Worm (Caenorhabditis elegans) whole organism, dauer: Measurements from ENCODE around the gene mdt-19.
"Not testable (repeated sequence)": the region's sequence is repeated elsewhere in the genome, so short reads cannot be mapped to it uniquely, and the experiment has no call there.

ENCODE experiments used
- unc-62 ChIP-seq: sonication (generic microtip); optimal IDR thresholded peaks from 2 replicates; lab custom pipeline; 2017; ENCODE audit warnings: missing biosample characterization, missing genetic modification reagents, missing genetic modification characterization

Gene mdt-19

ce11 chrIII:2586193-2586592, 11.7 kb upstream of the mdt-19 start, which contains the start of gene gpa-17:
Gene gpa-17, plus strand, starts transcription at chrIII:2586555.
- no peak for TF ChIP-seq unc-62 (GFP tag; lab: Kevin White, UChicago)

ce11 chrIII:2596984-2597454, 834 bp upstream of the mdt-19 start, which contains the start of gene apb-1:
Gene apb-1, minus strand, starts transcription at chrIII:2597034.
- TF ChIP-seq unc-62 (GFP tag; lab: Kevin White, UChicago): no peak

- TF ChIP-seq unc-62 (GFP tag; lab: Kevin White, UChicago): no peak
Observed at ce11 chrIII:2598491-2599065, 725 bp downstream of the mdt-19 start.

ce11 chrIII:2603671-2604070, 5.8 kb downstream of the mdt-19 start, which contains the start of gene Y71H2B.11:
Gene Y71H2B.11, plus strand, starts transcription at chrIII:2603971.
- no peak for TF ChIP-seq unc-62 (GFP tag; lab: Kevin White, UChicago)

- not testable (repeated sequence) for TF ChIP-seq unc-62 (GFP tag; lab: Kevin White, UChicago)
Observed at ce11 chrIII:2607717-2608116, 9.9 kb downstream of the mdt-19 start, which contains the start of gene Y71H2B.5. Gene Y71H2B.5, plus strand, starts transcription at chrIII:2608017.

- no peak for TF ChIP-seq unc-62 (GFP tag; lab: Kevin White, UChicago)
Observed at ce11 chrIII:2616212-2616611, 18.4 kb downstream of the mdt-19 start.

ce11 chrIII:2618663-2619062, 20.8 kb downstream of the mdt-19 start, which contains the start of gene Y71H2B.4:
Gene Y71H2B.4, plus strand, starts transcription at chrIII:2618963.
- no peak for TF ChIP-seq unc-62 (GFP tag; lab: Kevin White, UChicago)

- TF ChIP-seq unc-62 (GFP tag; lab: Kevin White, UChicago): no peak
Observed at ce11 chrIII:2619559-2619958, 21.7 kb downstream of the mdt-19 start, which contains the start of gene ppfr-4. Gene ppfr-4, plus strand, starts transcription at chrIII:2619936.

ce11 chrIII:2622870-2623269, 25.0 kb downstream of the mdt-19 start, which contains the start of gene Y71H2B.2:
Gene Y71H2B.2, plus strand, starts transcription at chrIII:2623170.
- TF ChIP-seq unc-62 (GFP tag; lab: Kevin White, UChicago): no peak

- no peak for TF ChIP-seq unc-62 (GFP tag; lab: Kevin White, UChicago)
Observed at ce11 chrIII:2628690-2629089, 30.8 kb downstream of the mdt-19 start, which contains the start of gene acbp-8. Gene acbp-8, plus strand, starts transcription at chrIII:2629013.

ce11 chrIII:2632819-2633398, 35.1 kb downstream of the mdt-19 start:
- no peak for TF ChIP-seq unc-62 (GFP tag; lab: Kevin White, UChicago)

ce11 chrIII:2634577-2634976, 36.7 kb downstream of the mdt-19 start:
- TF ChIP-seq unc-62 (GFP tag; lab: Kevin White, UChicago): no peak

- no peak for TF ChIP-seq unc-62 (GFP tag; lab: Kevin White, UChicago)
Observed at ce11 chrIII:2636137-2636536, 38.3 kb downstream of the mdt-19 start, which contains the start of gene zmp-2. Gene zmp-2, plus strand, starts transcription at chrIII:2636383.

- no peak for TF ChIP-seq unc-62 (GFP tag; lab: Kevin White, UChicago)
Observed at ce11 chrIII:2641659-2642058, 43.8 kb downstream of the mdt-19 start.

ce11 chrIII:2647194-2647925, 49.5 kb downstream of the mdt-19 start:
- TF ChIP-seq unc-62 (GFP tag; lab: Kevin White, UChicago): no peak

ce11 chrIII:2651519-2651918, 53.7 kb downstream of the mdt-19 start:
- TF ChIP-seq unc-62 (GFP tag; lab: Kevin White, UChicago): no peak
